Worm (Caenorhabditis elegans) whole organism, L3 larva: Measurements from ENCODE around the gene D1053.4.

Source experiments
- R02D3.7 ChIP-seq: fragments of 150-350 bp; optimal IDR thresholded peaks from 2 replicates; lab custom pipeline; 2014; ENCODE audit warnings: missing biosample characterization, missing genetic modification characterization
- aly-2 ChIP-seq: fragments of 150-350 bp; optimal IDR thresholded peaks from 2 replicates; lab custom pipeline; 2014; ENCODE audit warnings: missing biosample characterization, missing genetic modification characterization
- ceh-16 ChIP-seq: sonication (generic microtip); optimal IDR thresholded peaks from 2 replicates; lab custom pipeline; 2017; ENCODE audit warnings: missing biosample characterization, missing genetic modification characterization
- daf-12 ChIP-seq: fragments of 150-350 bp; optimal IDR thresholded peaks from 2 replicates; lab custom pipeline; 2014; ENCODE audit warnings: missing biosample characterization, missing genetic modification reagents, missing genetic modification characterization
- egl-27 ChIP-seq: sonication (generic microtip); optimal IDR thresholded peaks from 4 replicates; lab custom pipeline; 2017; ENCODE audit warnings: missing biosample characterization, missing genetic modification reagents, missing genetic modification characterization
- elt-2 ChIP-seq: sonication (generic microtip); optimal IDR thresholded peaks from 2 replicates; lab custom pipeline; 2016; ENCODE audit warnings: missing genetic modification reagents, mild to moderate bottlenecking, missing genetic modification characterization, missing compliant biosample characterization
- eor-1 ChIP-seq, 2 experiments: fragments of 150-350 bp; optimal IDR thresholded peaks; 2 replicates each; lab custom pipeline; 2014 to 2018; ENCODE audit warnings: missing biosample characterization in 2 of 2, missing genetic modification characterization in 2 of 2
- fkh-10 ChIP-seq: sonication (generic microtip); optimal IDR thresholded peaks from 2 replicates; lab custom pipeline; 2017; ENCODE audit warnings: missing biosample characterization, missing genetic modification reagents, missing genetic modification characterization
- fkh-2 ChIP-seq: fragments of 150-350 bp; optimal IDR thresholded peaks from 2 replicates; lab custom pipeline; 2014; ENCODE audit warnings: missing biosample characterization, missing genetic modification reagents, missing genetic modification characterization
- fos-1 ChIP-seq: fragments of 150-350 bp; optimal IDR thresholded peaks from 2 replicates; lab custom pipeline; 2014; ENCODE audit warnings: missing biosample characterization, missing genetic modification characterization
- hmg-11 ChIP-seq: sonication (generic microtip); optimal IDR thresholded peaks from 2 replicates; lab custom pipeline; 2016; ENCODE audit warnings: missing genetic modification characterization, missing compliant biosample characterization
- jun-1 ChIP-seq: fragments of 150-350 bp; optimal IDR thresholded peaks from 2 replicates; lab custom pipeline; 2014; ENCODE audit warnings: missing biosample characterization, missing genetic modification reagents, missing genetic modification characterization
- lin-15B ChIP-seq: fragments of 150-350 bp; optimal IDR thresholded peaks from 2 replicates; lab custom pipeline; 2014; ENCODE audit warnings: missing biosample characterization, missing genetic modification characterization
- mdl-1 ChIP-seq: fragments of 150-350 bp; optimal IDR thresholded peaks from 2 replicates; lab custom pipeline; 2014; ENCODE audit warnings: missing biosample characterization, missing genetic modification characterization
- nfya-1 ChIP-seq: sonication (generic microtip); optimal IDR thresholded peaks from 2 replicates; lab custom pipeline; 2017; ENCODE audit warnings: missing genetic modification characterization, mild to moderate bottlenecking, missing compliant biosample characterization, antibody characterized with exemption, moderate library complexity; ENCODE audit not compliant: insufficient read depth
- nhr-12 ChIP-seq: fragments of 150-350 bp; optimal IDR thresholded peaks from 2 replicates; lab custom pipeline; 2014; ENCODE audit warnings: missing biosample characterization, missing genetic modification characterization
- nhr-28 ChIP-seq: fragments of 150-350 bp; optimal IDR thresholded peaks from 2 replicates; lab custom pipeline; 2014; ENCODE audit warnings: missing biosample characterization, missing genetic modification characterization
- nhr-76 ChIP-seq: fragments of 150-350 bp; sonication (generic microtip); optimal IDR thresholded peaks from 5 replicates; lab custom pipeline; 2014; ENCODE audit warnings: missing biosample characterization, missing genetic modification characterization
- pha-4 ChIP-seq: fragments of 150-350 bp; optimal IDR thresholded peaks from 2 replicates; lab custom pipeline; 2014; ENCODE audit warnings: missing biosample characterization, missing genetic modification reagents, missing genetic modification characterization
- pqm-1 ChIP-seq: fragments of 150-350 bp; optimal IDR thresholded peaks from 2 replicates; lab custom pipeline; 2017; ENCODE audit warnings: missing biosample characterization, missing genetic modification characterization, inconsistent platforms
- snpc-4 ChIP-seq: fragments of 150-350 bp; optimal IDR thresholded peaks from 2 replicates; lab custom pipeline; 2014; ENCODE audit warnings: missing biosample characterization, missing genetic modification characterization
- ztf-11 ChIP-seq: fragments of 150-350 bp; optimal IDR thresholded peaks from 2 replicates; lab custom pipeline; 2014; ENCODE audit warnings: missing biosample characterization, missing genetic modification characterization
- ztf-4 ChIP-seq: fragments of 150-350 bp; optimal IDR thresholded peaks from 2 replicates; lab custom pipeline; 2014; ENCODE audit warnings: missing biosample characterization, missing genetic modification characterization

D1053.4 gene

ce11 chrX:11680851-11681250 is 42.7 kb downstream of the D1053.4 start, which contains the start of gene T04F8.7:
T04F8.7 (minus strand) TSS chrX:11680980.
- TF ChIP-seq R02D3.7 (no peak), ztf-4 (tag; lab: Kevin White, UChicago) (no peak), fos-1 (tag; lab: Kevin White, UChicago) (no peak), elt-2 (tag; lab: Kevin White, UChicago) (peak; percentile 91), jun-1 (tag; lab: Kevin White, UChicago) (peak; percentile 15), aly-2 (tag; lab: Kevin White, UChicago) (no peak), pqm-1 (tag; lab: Kevin White, UChicago) (peak; percentile 79)

ce11 chrX:11679211-11679977 is 44.2 kb downstream of the D1053.4 start:
- TF ChIP-seq fkh-10 = no peak
- TF ChIP-seq lin-15B (tag; lab: Kevin White, UChicago) = no peak
- peak; percentile 33 for TF ChIP-seq pha-4
- TF ChIP-seq elt-2 (tag; lab: Kevin White, UChicago) = peak; percentile 65
- TF ChIP-seq, all 47 proteins: peak for 2

ce11 chrX:11675573-11675972 is 48.0 kb downstream of the D1053.4 start:
- TF ChIP-seq eor-1 (tag; optimal IDR thresholded peaks at IDR 0.05; lab: Kevin White, UChicago) (no peak), nfya-1 (tag; lab: Kevin White, UChicago) (no peak), fos-1 (tag; lab: Kevin White, UChicago) (no peak), mdl-1 (tag; lab: Kevin White, UChicago) (no peak), pha-4 (no peak), fkh-2 (tag; lab: Kevin White, UChicago) (no peak), nhr-76 (no peak), elt-2 (tag; lab: Kevin White, UChicago) (no peak), nhr-12 (tag; lab: Kevin White, UChicago) (no peak), lin-15B (tag; lab: Kevin White, UChicago) (no peak), ztf-11 (tag; lab: Kevin White, UChicago) (no peak), pqm-1 (tag; lab: Kevin White, UChicago) (no peak), snpc-4 (tag; lab: Kevin White, UChicago) (no peak), egl-27 (no peak), daf-12 (tag; lab: Kevin White, UChicago) (no peak), ceh-16 (no peak)

- TF ChIP-seq snpc-4 (tag; lab: Kevin White, UChicago) (no peak), nfya-1 (tag; lab: Kevin White, UChicago) (no peak), daf-12 (tag; lab: Kevin White, UChicago) (no peak), fkh-10 (no peak), hmg-11 (no peak), ztf-11 (tag; lab: Kevin White, UChicago) (no peak), nhr-28 (no peak)
Measured at ce11 chrX:11673063-11673759, 50.4 kb downstream of the D1053.4 start.
